Fruit fly (Drosophila melanogaster): ENCODE measurements around the gene Acbp6.

- TF ChIP-seq EcR (GFP tag; optimal IDR thresholded peaks at IDR 0.05) (no peak), CG17806 (tag; optimal IDR thresholded peaks at IDR 0.05) (no peak), Pif1B (GFP tag; optimal IDR thresholded peaks at IDR 0.05) (no peak)
Observed at dm6 chr3L:7103941-7104340, 24.8 kb upstream of the Acbp6 start.
